Fruit fly (Drosophila melanogaster): ENCODE results near the gene CG15260.

The CG15260 gene

dm6 chr2L:15324103-15324840 is 32.2 kb upstream of the CG15260 start (continued):
- TF ChIP-seq usp (GFP tag; optimal IDR thresholded peaks at IDR 0.05), result no peak
- TF ChIP-seq CG8388 (GFP tag; optimal IDR thresholded peaks at IDR 0.05), result no peak
- no peak for TF ChIP-seq Ravus (GFP tag; IDR thresholded peaks at IDR 0.05)
- no peak for TF ChIP-seq CG7987 (GFP tag; optimal IDR thresholded peaks at IDR 0.05)
- no peak for TF ChIP-seq CG17829 (tag; optimal IDR thresholded peaks at IDR 0.05)
- TF ChIP-seq twi (tag; optimal IDR thresholded peaks at IDR 0.05), result peak; percentile 15
- no peak for TF ChIP-seq lmd (GFP tag; IDR thresholded peaks at IDR 0.05)
- TF ChIP-seq Lpt (GFP tag; optimal IDR thresholded peaks at IDR 0.05), result no peak
- no peak for TF ChIP-seq D19A (tag; optimal IDR thresholded peaks at IDR 0.05)
- no peak for TF ChIP-seq Oaz (GFP tag; IDR thresholded peaks at IDR 0.05)
- TF ChIP-seq CG12219 (GFP tag; optimal IDR thresholded peaks at IDR 0.05), result no peak
- TF ChIP-seq CG14441 (GFP tag; IDR thresholded peaks at IDR 0.05), result no peak
- no peak for TF ChIP-seq Ets97D (GFP tag; optimal IDR thresholded peaks at IDR 0.05)
- no peak for TF ChIP-seq CG4404 (GFP tag; IDR thresholded peaks at IDR 0.05)
- peak; percentile 99 for TF ChIP-seq D (optimal IDR thresholded peaks at IDR 0.05)
- no peak for TF ChIP-seq D (GFP tag; optimal IDR thresholded peaks at IDR 0.05)
- TF ChIP-seq trh (GFP tag; optimal IDR thresholded peaks at IDR 0.05), result no peak
- no peak for TF ChIP-seq sob (GFP tag; IDR thresholded peaks at IDR 0.05)
- no peak for TF ChIP-seq esg (GFP tag; conservative IDR thresholded peaks at IDR 0.05)
- TF ChIP-seq lov (optimal IDR thresholded peaks at IDR 0.05), result no peak
- no peak for TF ChIP-seq lov (GFP tag; IDR thresholded peaks at IDR 0.05)
- no peak for TF ChIP-seq Jarid2 (GFP tag; optimal IDR thresholded peaks at IDR 0.05)
- TF ChIP-seq Deaf1 (tag; optimal IDR thresholded peaks at IDR 0.05), result no peak
- TF ChIP-seq NC2α (GFP tag; optimal IDR thresholded peaks at IDR 0.05), result no peak
- no peak for TF ChIP-seq abd-A (tag; optimal IDR thresholded peaks at IDR 0.05)
- no peak for TF ChIP-seq jumu (GFP tag; optimal IDR thresholded peaks at IDR 0.05)
- TF ChIP-seq Scr (GFP tag; IDR thresholded peaks at IDR 0.05; ENCODE audit: partially characterized antibody), result no peak
- no peak for TF ChIP-seq fd64A (GFP tag; optimal IDR thresholded peaks at IDR 0.05)
- TF ChIP-seq her (GFP tag; optimal IDR thresholded peaks at IDR 0.05), result no peak
- TF ChIP-seq mld (GFP tag; IDR thresholded peaks at IDR 0.05; ENCODE audit: partially characterized antibody), result no peak
- no peak for TF ChIP-seq CG5245 (GFP tag; optimal IDR thresholded peaks at IDR 0.05)
- TF ChIP-seq CG11723 (GFP tag; optimal IDR thresholded peaks at IDR 0.05), result no peak
- TF ChIP-seq CG8290 (GFP tag; optimal IDR thresholded peaks at IDR 0.05), result no peak
- peak in 1 of 2 experiments; percentile 52 for TF ChIP-seq CG8290 (tag; optimal IDR thresholded peaks at IDR 0.05)
- TF ChIP-seq ac (GFP tag; optimal IDR thresholded peaks at IDR 0.05), result peak; percentile 91
- TF ChIP-seq CG9727 (GFP tag; optimal IDR thresholded peaks at IDR 0.05), result peak; percentile 51
- peak; percentile 33 for TF ChIP-seq sens (GFP tag)
- TF ChIP-seq fd102C (GFP tag; optimal IDR thresholded peaks at IDR 0.05), result peak; percentile 77
- no peak for TF ChIP-seq Sox102F (GFP tag; optimal IDR thresholded peaks at IDR 0.05)
- no peak for TF ChIP-seq CG3163 (GFP tag; optimal IDR thresholded peaks at IDR 0.05)
- TF ChIP-seq HLHmδ (GFP tag; optimal IDR thresholded peaks at IDR 0.05), result no peak
- TF ChIP-seq CG34422 (GFP tag; IDR thresholded peaks at IDR 0.05), result no peak
- TF ChIP-seq emc (GFP tag; optimal IDR thresholded peaks at IDR 0.05), result no peak
- TF ChIP-seq CG1233 (GFP tag; optimal IDR thresholded peaks at IDR 0.05), result peak; percentile 9
- TF ChIP-seq jigr1 (GFP tag; IDR thresholded peaks at IDR 0.05), result no peak
- no peak for TF ChIP-seq CG10543 (GFP tag; optimal IDR thresholded peaks at IDR 0.05)
- TF ChIP-seq lilli (GFP tag; optimal IDR thresholded peaks at IDR 0.05), result no peak
- no peak for TF ChIP-seq HHEX (GFP tag; optimal IDR thresholded peaks at IDR 0.05)
- TF ChIP-seq gce (GFP tag; IDR thresholded peaks at IDR 0.05), result no peak
- no peak for TF ChIP-seq CG12104 (GFP tag; optimal IDR thresholded peaks at IDR 0.05)
- no peak for TF ChIP-seq Dek (tag; optimal IDR thresholded peaks at IDR 0.05)
- TF ChIP-seq CG6272 (GFP tag; IDR thresholded peaks at IDR 0.05), result no peak

Measured in whole organism, embryonic.